Worm (Caenorhabditis elegans) whole organism, mixed stage, embryonic: ENCODE data around the gene F59B10.4.
A peak's percentile ranks its signal among the peaks of the same experiment; 100 is the strongest.

Experiments
- M03D4.4 ChIP-seq: sonication (generic microtip); optimal IDR thresholded peaks from 2 replicates; lab custom pipeline; 2017; ENCODE audit warnings: mild to moderate bottlenecking, missing genetic modification characterization, missing compliant biosample characterization
- bed-3 ChIP-seq: fragments of 200-800 bp; sonication (Bioruptor generic); optimal IDR thresholded peaks from 3 replicates; lab custom pipeline; 2018; ENCODE audit warnings: mild to moderate bottlenecking, missing genetic modification characterization, moderate library complexity, missing compliant biosample characterization
- blmp-1 ChIP-seq: fragments of 150-350 bp; optimal IDR thresholded peaks from 2 replicates; lab custom pipeline; 2014; ENCODE audit warnings: missing biosample characterization, missing genetic modification characterization
- ceh-39 ChIP-seq: fragments of 150-350 bp; optimal IDR thresholded peaks from 2 replicates; lab custom pipeline; 2014; ENCODE audit warnings: missing biosample characterization, missing genetic modification characterization
- ceh-43 ChIP-seq: fragments of 200-800 bp; sonication (Bioruptor generic); optimal IDR thresholded peaks from 2 replicates; lab custom pipeline; 2018; ENCODE audit warnings: mild to moderate bottlenecking, missing genetic modification characterization, moderate library complexity, missing compliant biosample characterization
- ceh-83 ChIP-seq: fragments of 200-800 bp; sonication (Bioruptor generic); optimal IDR thresholded peaks from 2 replicates; lab custom pipeline; 2018; ENCODE audit warnings: mild to moderate bottlenecking, missing genetic modification characterization, missing compliant biosample characterization
- ces-1 ChIP-seq: fragments of 150-350 bp; optimal IDR thresholded peaks from 2 replicates; lab custom pipeline; 2014; ENCODE audit warnings: missing biosample characterization, missing genetic modification reagents, missing genetic modification characterization
- cnd-1 ChIP-seq: fragments of 200-800 bp; sonication (Bioruptor generic); optimal IDR thresholded peaks from 2 replicates; lab custom pipeline; 2018; ENCODE audit warnings: mild to moderate bottlenecking, missing genetic modification characterization, missing compliant biosample characterization
- drap-1 ChIP-seq: fragments of 200-800 bp; sonication (Bioruptor generic); optimal IDR thresholded peaks from 3 replicates; lab custom pipeline; 2018; ENCODE audit warnings: mild to moderate bottlenecking, missing genetic modification characterization, missing compliant biosample characterization
- elt-1 ChIP-seq: sonication (generic microtip); optimal IDR thresholded peaks from 2 replicates; lab custom pipeline; 2017; ENCODE audit warnings: missing genetic modification characterization, mild to moderate bottlenecking, missing compliant biosample characterization, antibody characterized with exemption, moderate library complexity, borderline replicate concordance; ENCODE audit not compliant: insufficient read depth
- elt-3 ChIP-seq: fragments of 150-350 bp; optimal IDR thresholded peaks from 2 replicates; lab custom pipeline; 2014; ENCODE audit warnings: missing biosample characterization, missing genetic modification characterization
- flh-1 ChIP-seq: fragments of 200-800 bp; sonication (Bioruptor generic); optimal IDR thresholded peaks from 2 replicates; lab custom pipeline; 2018; ENCODE audit warnings: mild to moderate bottlenecking, missing genetic modification characterization, moderate library complexity, missing compliant biosample characterization
- ham-2 ChIP-seq: fragments of 200-800 bp; sonication (Bioruptor generic); optimal IDR thresholded peaks from 2 replicates; lab custom pipeline; 2018; ENCODE audit warnings: mild to moderate bottlenecking, missing genetic modification characterization, missing compliant biosample characterization
- lin-13 ChIP-seq: fragments of 150-350 bp; optimal IDR thresholded peaks from 2 replicates; lab custom pipeline; 2014; ENCODE audit warnings: missing biosample characterization, missing genetic modification characterization
- lin-32 ChIP-seq: fragments of 200-800 bp; sonication (Bioruptor generic); optimal IDR thresholded peaks from 2 replicates; lab custom pipeline; 2018; ENCODE audit warnings: mild to moderate bottlenecking, missing genetic modification characterization, missing compliant biosample characterization
- lsy-2 ChIP-seq: fragments of 150-350 bp; optimal IDR thresholded peaks from 2 replicates; lab custom pipeline; 2014; ENCODE audit warnings: missing biosample characterization, missing genetic modification characterization
- mab-5 ChIP-seq: fragments of 150-350 bp; optimal IDR thresholded peaks from 2 replicates; lab custom pipeline; 2014; ENCODE audit warnings: missing biosample characterization, missing genetic modification characterization
- mep-1 ChIP-seq: fragments of 150-350 bp; optimal IDR thresholded peaks from 2 replicates; lab custom pipeline; 2017; ENCODE audit warnings: missing biosample characterization, missing genetic modification reagents, missing genetic modification characterization, inconsistent platforms
- mls-2 ChIP-seq: sonication (generic microtip); optimal IDR thresholded peaks from 2 replicates; lab custom pipeline; 2016; ENCODE audit warnings: mild to moderate bottlenecking, missing genetic modification characterization, moderate library complexity, missing compliant biosample characterization
- nhr-12 ChIP-seq: fragments of 150-350 bp; optimal IDR thresholded peaks from 2 replicates; lab custom pipeline; 2014; ENCODE audit warnings: missing biosample characterization, missing genetic modification characterization
- nhr-237 ChIP-seq: fragments of 150-350 bp; optimal IDR thresholded peaks from 2 replicates; lab custom pipeline; 2014; ENCODE audit warnings: missing biosample characterization, missing genetic modification characterization
- nhr-28 ChIP-seq: fragments of 150-350 bp; optimal IDR thresholded peaks from 2 replicates; lab custom pipeline; 2014; ENCODE audit warnings: missing biosample characterization, missing genetic modification characterization
- nhr-76 ChIP-seq: sonication (generic microtip); optimal IDR thresholded peaks from 2 replicates; lab custom pipeline; 2017; ENCODE audit warnings: missing biosample characterization, missing genetic modification characterization
- pha-4 ChIP-seq: fragments of 150-350 bp; optimal IDR thresholded peaks from 2 replicates; lab custom pipeline; 2018; ENCODE audit warnings: missing biosample characterization, missing genetic modification reagents, missing genetic modification characterization
- sem-2 ChIP-seq: fragments of 200-800 bp; sonication (Bioruptor generic); optimal IDR thresholded peaks from 2 replicates; lab custom pipeline; 2018; ENCODE audit warnings: mild to moderate bottlenecking, missing genetic modification characterization, missing compliant biosample characterization
- snpc-4 ChIP-seq: fragments of 150-350 bp; optimal IDR thresholded peaks from 2 replicates; lab custom pipeline; 2014; ENCODE audit warnings: missing biosample characterization, missing genetic modification characterization
- sptf-1 ChIP-seq: sonication (generic microtip); optimal IDR thresholded peaks from 2 replicates; lab custom pipeline; 2017; ENCODE audit warnings: mild to moderate bottlenecking, missing genetic modification characterization, moderate library complexity, missing compliant biosample characterization
- tbx-8 ChIP-seq: fragments of 200-800 bp; sonication (Bioruptor generic); optimal IDR thresholded peaks from 2 replicates; lab custom pipeline; 2018; ENCODE audit warnings: mild to moderate bottlenecking, missing genetic modification characterization, moderate library complexity, missing compliant biosample characterization
- unc-120 ChIP-seq: sonication (generic microtip); optimal IDR thresholded peaks from 2 replicates; lab custom pipeline; 2017; ENCODE audit warnings: missing genetic modification characterization, missing compliant biosample characterization; ENCODE audit not compliant: poor library complexity, severe bottlenecking
- unc-39 ChIP-seq: fragments of 150-350 bp; optimal IDR thresholded peaks from 2 replicates; lab custom pipeline; 2014; ENCODE audit warnings: missing biosample characterization, missing genetic modification characterization
- unc-62 ChIP-seq: fragments of 150-350 bp; optimal IDR thresholded peaks from 2 replicates; lab custom pipeline; 2014; ENCODE audit warnings: missing biosample characterization, missing genetic modification reagents, missing genetic modification characterization
- zip-8 ChIP-seq: fragments of 150-350 bp; optimal IDR thresholded peaks from 2 replicates; lab custom pipeline; 2014; ENCODE audit warnings: missing biosample characterization, missing genetic modification characterization

The F59B10.4 gene

ce11 chrII:10519863-10520262 is 946 bp upstream of the F59B10.4 start:
- TF ChIP-seq unc-39 (tag; lab: Kevin White, UChicago) (no peak), elt-1 (tag; lab: Kevin White, UChicago) (no peak), ceh-83 (GFP tag; lab: Kevin White, UChicago) (no peak), zip-8 (tag; lab: Kevin White, UChicago) (no peak), unc-62 (GFP tag; lab: Kevin White, UChicago) (no peak), snpc-4 (tag; lab: Kevin White, UChicago) (no peak), elt-3 (tag; lab: Kevin White, UChicago) (no peak), mep-1 (tag; lab: Kevin White, UChicago) (no peak), nhr-76 (tag; lab: Kevin White, UChicago) (no peak), ham-2 (GFP tag; lab: Kevin White, UChicago) (no peak), blmp-1 (no peak), ceh-39 (tag; lab: Kevin White, UChicago) (no peak), pha-4 (tag; lab: Kevin White, UChicago) (no peak), nhr-12 (no peak)

DNA sequence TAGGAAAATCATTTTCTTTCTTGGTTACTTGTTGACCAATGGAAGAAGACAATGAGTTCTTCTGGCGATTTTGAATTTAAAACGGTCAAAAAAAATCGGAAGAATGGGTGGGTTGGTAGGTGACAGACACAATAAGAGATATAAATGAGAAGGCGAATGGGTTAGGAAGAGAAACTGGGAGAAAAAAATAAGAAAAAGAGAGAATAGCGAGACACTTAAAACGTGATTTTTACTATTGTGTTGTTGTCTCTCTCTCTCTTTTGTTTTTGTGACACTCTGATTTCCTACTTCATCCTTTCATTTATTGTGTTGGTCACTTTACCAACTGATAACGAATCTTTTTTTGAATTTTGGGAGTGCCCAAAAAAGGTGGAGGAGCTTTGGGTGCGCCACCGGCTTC is 2.5 kb downstream of the F59B10.4 start:
- no peak for TF ChIP-seq ces-1 (GFP tag; lab: Kevin White, UChicago)
- no peak for TF ChIP-seq mab-5 (tag; lab: Kevin White, UChicago)
- TF ChIP-seq lin-13 (tag; lab: Kevin White, UChicago), result no peak
- TF ChIP-seq elt-3 (tag; lab: Kevin White, UChicago), result no peak
- TF ChIP-seq tbx-8 (GFP tag; lab: Kevin White, UChicago), result no peak
- no peak for TF ChIP-seq sptf-1 (tag; lab: Kevin White, UChicago)
- no peak for TF ChIP-seq ceh-43
- TF ChIP-seq unc-39 (tag; lab: Kevin White, UChicago), result no peak
- no peak for TF ChIP-seq sem-2 (GFP tag; lab: Kevin White, UChicago)
- no peak for TF ChIP-seq nhr-237
- TF ChIP-seq pha-4 (tag; lab: Kevin White, UChicago), result no peak
- no peak for TF ChIP-seq lsy-2
- TF ChIP-seq M03D4.4 (tag; lab: Kevin White, UChicago), result no peak
- no peak for TF ChIP-seq snpc-4 (tag; lab: Kevin White, UChicago)
- no peak for TF ChIP-seq mep-1 (tag; lab: Kevin White, UChicago)
- no peak for TF ChIP-seq unc-120
- TF ChIP-seq zip-8 (tag; lab: Kevin White, UChicago), result no peak
- no peak for TF ChIP-seq drap-1

- TF ChIP-seq ham-2 (GFP tag; lab: Kevin White, UChicago) (no peak), elt-1 (tag; lab: Kevin White, UChicago) (no peak), M03D4.4 (tag; lab: Kevin White, UChicago) (no peak), bed-3 (GFP tag; lab: Kevin White, UChicago) (no peak), nhr-12 (no peak), drap-1 (no peak), nhr-76 (tag; lab: Kevin White, UChicago) (no peak), sptf-1 (tag; lab: Kevin White, UChicago) (no peak), zip-8 (tag; lab: Kevin White, UChicago) (no peak), ceh-43 (no peak), nhr-237 (no peak), ceh-83 (GFP tag; lab: Kevin White, UChicago) (no peak)
Measured at ce11 chrII:10515422-10515821, 3.5 kb downstream of the F59B10.4 start.

ce11 chrII:10513377-10513776 is 5.5 kb downstream of the F59B10.4 start:
- TF ChIP-seq elt-3 (tag; lab: Kevin White, UChicago) (no peak), blmp-1 (no peak), lsy-2 (no peak), ceh-83 (GFP tag; lab: Kevin White, UChicago) (no peak), nhr-28 (no peak), ces-1 (GFP tag; lab: Kevin White, UChicago) (no peak), unc-62 (GFP tag; lab: Kevin White, UChicago) (no peak), unc-120 (no peak)
- TF ChIP-seq, all 35 proteins: peak for 0

DNA sequence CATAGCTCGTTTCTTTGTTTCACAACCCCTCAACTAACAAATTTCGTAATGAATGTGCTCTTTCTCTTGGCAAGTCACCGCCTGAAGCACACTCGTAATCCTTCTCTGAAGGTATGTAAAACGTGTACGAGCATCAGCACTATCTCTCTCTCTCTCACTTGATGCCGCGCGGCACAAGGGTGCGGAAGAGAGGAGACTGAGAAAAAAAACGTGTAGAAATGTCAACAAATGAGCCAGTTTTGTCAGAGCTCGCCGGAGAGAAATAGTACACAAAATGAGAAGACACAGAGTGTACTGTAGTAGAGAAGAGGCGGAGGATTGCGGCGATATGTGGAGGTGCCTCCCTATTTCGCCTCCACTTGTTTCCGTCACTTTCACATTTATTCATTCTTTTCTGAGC is 8.7 kb downstream of the F59B10.4 start, which contains the start of gene F59B10.3:
TSS of gene F59B10.3 (plus strand) at position 301 of the 400 bp plus-strand sequence.
- peak; percentile 63 for TF ChIP-seq pha-4 (tag; lab: Kevin White, UChicago)
- TF ChIP-seq lin-13 (tag; lab: Kevin White, UChicago), result no peak

DNA sequence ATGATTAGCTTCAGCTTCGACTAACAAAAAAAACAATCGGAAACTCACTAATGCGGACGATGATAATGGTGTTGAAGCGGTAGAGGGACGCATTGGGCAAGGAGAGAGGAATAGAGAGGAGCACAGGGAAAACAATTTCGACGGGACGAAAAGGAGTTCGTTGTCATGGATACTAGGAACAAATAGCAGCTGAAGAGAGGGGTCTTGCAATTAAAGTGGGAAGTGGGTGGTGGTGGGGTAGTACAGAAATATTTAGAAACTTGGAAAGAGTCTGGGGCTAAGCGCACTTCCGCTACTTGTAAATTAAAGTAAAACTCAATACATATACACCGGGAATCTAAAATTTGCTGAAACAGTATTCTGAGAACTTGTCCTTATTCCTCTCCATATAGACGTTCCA is 9.2 kb downstream of the F59B10.4 start, which contains the start of gene F59B10.2:
TSS of gene F59B10.2 (minus strand) at position 101 of the 400 bp plus-strand sequence.
- TF ChIP-seq nhr-12, result no peak
- no peak for TF ChIP-seq lin-13 (tag; lab: Kevin White, UChicago)
- no peak for TF ChIP-seq unc-39 (tag; lab: Kevin White, UChicago)
- no peak for TF ChIP-seq nhr-237
- no peak for TF ChIP-seq tbx-8 (GFP tag; lab: Kevin White, UChicago)
- TF ChIP-seq cnd-1 (tag; lab: Kevin White, UChicago), result no peak
- TF ChIP-seq ceh-83 (GFP tag; lab: Kevin White, UChicago), result no peak
- no peak for TF ChIP-seq M03D4.4 (tag; lab: Kevin White, UChicago)
- TF ChIP-seq flh-1, result no peak
- TF ChIP-seq mab-5 (tag; lab: Kevin White, UChicago), result no peak
- TF ChIP-seq elt-1 (tag; lab: Kevin White, UChicago), result no peak
- no peak for TF ChIP-seq ceh-43
- no peak for TF ChIP-seq nhr-76 (tag; lab: Kevin White, UChicago)
- TF ChIP-seq bed-3 (GFP tag; lab: Kevin White, UChicago), result no peak
- TF ChIP-seq lin-32 (GFP tag; lab: Kevin White, UChicago), result no peak
- no peak for TF ChIP-seq mls-2 (tag; lab: Kevin White, UChicago)
- TF ChIP-seq zip-8 (tag; lab: Kevin White, UChicago), result no peak
